Worm (Caenorhabditis elegans): ENCODE data around the gene srw-23.

Gene srw-23

DNA sequence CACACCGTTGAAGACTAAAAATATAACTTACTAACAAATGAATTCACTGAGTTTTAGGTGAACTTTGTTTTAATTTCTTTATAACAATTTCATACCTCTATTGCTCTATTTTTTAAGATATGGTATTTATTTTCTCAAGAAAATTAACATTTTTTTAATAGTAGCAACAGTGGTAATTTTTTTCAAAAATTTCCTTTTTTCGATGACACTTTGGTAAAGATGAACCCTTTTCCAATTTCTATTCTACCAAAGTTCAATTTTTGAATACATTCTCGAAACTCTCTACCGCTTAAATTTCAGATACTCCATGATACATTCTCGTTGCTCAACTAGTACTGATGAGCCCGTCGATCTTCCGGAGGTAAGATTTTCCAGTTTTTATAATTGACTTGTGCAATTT, 38.2 kb downstream of the srw-23 start, which contains the start of gene nhr-116:
nhr-116 (plus strand) TSS at position 301 of the 400 bp plus-strand sequence.
- TF ChIP-seq F37B4.10 (GFP tag; IDR thresholded peaks at IDR 0.05), result no peak
- TF ChIP-seq him-1 (tag; optimal IDR thresholded peaks at IDR 0.05), result no peak
- TF ChIP-seq rcor-1 (GFP tag; IDR thresholded peaks at IDR 0.05), result no peak
- TF ChIP-seq Y79H2A.3 (GFP tag; conservative IDR thresholded peaks at IDR 0.05), result no peak
- TF ChIP-seq chd-7 (tag; optimal IDR thresholded peaks at IDR 0.05), result no peak
- TF ChIP-seq F39B2.1 (GFP tag; IDR thresholded peaks at IDR 0.05), result no peak
- TF ChIP-seq efl-1 (GFP tag; optimal IDR thresholded peaks at IDR 0.05), result no peak
- TF ChIP-seq ceh-58 (GFP tag; IDR thresholded peaks at IDR 0.05), result no peak
- no peak for TF ChIP-seq hlh-26 (GFP tag; conservative IDR thresholded peaks at IDR 0.05)
- no peak for TF ChIP-seq ceh-100 (GFP tag; IDR thresholded peaks at IDR 0.05)
- no peak for TF ChIP-seq F52B5.7 (tag; optimal IDR thresholded peaks at IDR 0.05)
- no peak for TF ChIP-seq nhr-120 (GFP tag; IDR thresholded peaks at IDR 0.05)

DNA sequence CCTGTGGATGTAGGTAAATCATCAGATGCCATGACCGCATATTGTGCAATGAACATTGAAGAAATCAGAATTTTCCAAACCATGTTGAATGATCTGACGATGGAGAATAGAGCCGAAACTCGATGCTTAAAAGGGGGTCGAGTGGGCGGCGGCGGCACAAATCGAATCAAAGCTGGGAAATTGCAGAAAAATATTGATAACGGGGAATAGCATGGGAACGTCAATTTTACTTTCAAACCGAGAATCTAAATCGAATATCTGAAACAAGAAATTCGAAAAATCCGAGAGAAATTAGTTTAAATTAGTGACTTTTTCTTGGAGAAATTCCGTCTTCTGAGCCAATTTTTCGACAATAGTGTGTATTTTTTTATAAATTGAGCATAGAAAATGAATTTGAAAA, 42.3 kb downstream of the srw-23 start, which contains the start of gene F09C6.10:
F09C6.10 (minus strand) TSS at position 101 of the 400 bp plus-strand sequence.
- TF ChIP-seq ekl-4 (GFP tag; IDR thresholded peaks at IDR 0.05), result no peak
- no peak for TF ChIP-seq madf-8 (GFP tag; conservative IDR thresholded peaks at IDR 0.05)
- no peak for TF ChIP-seq egrh-3 (GFP tag; IDR thresholded peaks at IDR 0.05)
- no peak for TF ChIP-seq ztf-3 (GFP tag; optimal IDR thresholded peaks at IDR 0.05)
- no peak for TF ChIP-seq let-607 (tag; optimal IDR thresholded peaks at IDR 0.05)
- TF ChIP-seq madf-6 (GFP tag; IDR thresholded peaks at IDR 0.05), result no peak
- TF ChIP-seq C06A6.2 (GFP tag; conservative IDR thresholded peaks at IDR 0.05), result no peak
- TF ChIP-seq sea-2 (GFP tag; IDR thresholded peaks at IDR 0.05), result no peak
- TF ChIP-seq pbrm-1 (GFP tag; IDR thresholded peaks at IDR 0.05), result no peak
- no peak for TF ChIP-seq nhr-27 (tag; optimal IDR thresholded peaks at IDR 0.05)

DNA sequence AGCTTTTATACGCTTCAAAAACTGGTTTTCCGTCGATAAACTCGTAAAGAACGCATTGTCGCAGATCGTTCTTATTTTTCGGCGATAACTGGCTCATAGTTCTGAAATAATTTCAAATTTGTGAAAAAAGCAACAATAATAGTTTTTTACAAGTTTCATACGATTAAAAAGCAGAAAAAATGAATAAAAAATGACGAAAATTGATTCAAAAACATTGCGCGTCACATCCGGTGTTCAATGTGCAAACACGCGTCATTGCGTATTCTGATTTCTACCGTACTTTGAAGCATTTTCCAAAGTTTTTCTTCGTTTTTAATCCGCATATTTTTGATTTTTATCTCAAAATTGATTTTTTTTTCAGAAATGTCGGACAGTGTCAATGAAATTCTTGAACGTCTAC, 44.6 kb downstream of the srw-23 start, which contains the start of the genes fbxa-206 and Y102A5C.2:
fbxa-206 (minus strand) TSS at position 101 of the 400 bp plus-strand sequence.
Y102A5C.2 (plus strand) TSS at position 354 of the 400 bp plus-strand sequence.
- peak; percentile 73 for TF ChIP-seq lsl-1 (GFP tag; optimal IDR thresholded peaks at IDR 0.05)
- no peak for TF ChIP-seq snpc-3.4 (tag; optimal IDR thresholded peaks at IDR 0.05)

DNA sequence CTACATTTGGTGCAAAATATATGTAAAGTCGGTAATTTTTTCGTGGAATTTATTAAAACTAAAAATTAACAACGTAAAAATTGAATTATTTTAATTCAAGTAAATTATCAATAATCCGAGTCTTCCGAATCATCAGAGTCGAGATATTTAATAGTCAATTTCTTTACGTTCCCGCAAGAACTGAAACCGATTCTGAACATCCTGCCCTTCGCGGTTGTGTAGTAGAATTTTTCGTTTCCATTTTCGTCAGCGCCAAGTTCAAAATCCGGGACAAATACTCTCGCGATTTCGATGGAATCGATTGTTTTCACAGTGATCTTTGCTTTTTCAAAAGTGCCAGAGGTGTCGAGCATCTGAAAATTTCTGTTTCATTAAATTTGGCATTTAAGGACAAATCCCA, 45.9 kb downstream of the srw-23 start:
- peak; percentile 9 for TF ChIP-seq zim-3 (tag; optimal IDR thresholded peaks at IDR 0.05)
- no peak for TF ChIP-seq ceh-27 (GFP tag; optimal IDR thresholded peaks at IDR 0.05)
- 0 out of 2 replicates have a peak, but pooled peaks have one; percentile 42 for TF ChIP-seq hsf-1 (GFP tag; IDR thresholded peaks at IDR 0.05)
- TF ChIP-seq nhr-27 (tag; optimal IDR thresholded peaks at IDR 0.05), result no peak
- peak; percentile 26; the same call in 1 of the 2 replicates for TF ChIP-seq mcd-1 (GFP tag; IDR thresholded peaks at IDR 0.05)
- 0 out of 2 replicates have a peak, but pooled peaks have one; percentile 45 for TF ChIP-seq B0336.3 (GFP tag; IDR thresholded peaks at IDR 0.05)
- TF ChIP-seq F39B2.1 (GFP tag; IDR thresholded peaks at IDR 0.05), result 0 out of 2 replicates have a peak, but pooled peaks have one; percentile 36
- TF ChIP-seq snpc-1.3 (tag; optimal IDR thresholded peaks at IDR 0.05; ENCODE audit: insufficient read depth), result no peak
- TF ChIP-seq ekl-4 (GFP tag; IDR thresholded peaks at IDR 0.05), result peak; percentile 65
- no peak for TF ChIP-seq unc-130 (GFP tag; optimal IDR thresholded peaks at IDR 0.05)
- TF ChIP-seq Y95B8A.8 (GFP tag; IDR thresholded peaks at IDR 0.05), result peak; percentile 64; the same call in 1 of the 2 replicates
- peak; percentile 14 for TF ChIP-seq xnd-1 (tag; optimal IDR thresholded peaks at IDR 0.05)
- TF ChIP-seq die-1 (tag; optimal IDR thresholded peaks at IDR 0.05), result peak; percentile 21
- peak; percentile 6 for TF ChIP-seq mxl-1 (tag; optimal IDR thresholded peaks at IDR 0.05)
- TF ChIP-seq efl-1 (GFP tag; optimal IDR thresholded peaks at IDR 0.05), result peak; percentile 9
- TF ChIP-seq D2030.7 (GFP tag; IDR thresholded peaks at IDR 0.05), result peak; percentile 31; the same call in 1 of the 2 replicates
- no peak for TF ChIP-seq snpc-4 (GFP tag; optimal IDR thresholded peaks at IDR 0.05)
- TF ChIP-seq snpc-4 (tag; optimal IDR thresholded peaks at IDR 0.05), result peak in 2 of 4 experiments; percentile 7 to 50
- TF ChIP-seq F49E8.2 (tag; optimal IDR thresholded peaks at IDR 0.05; ENCODE audit: insufficient read depth), result peak; percentile 67
- TF ChIP-seq zfh-2 (GFP tag; conservative IDR thresholded peaks at IDR 0.05), result no peak
- 0 out of 2 replicates have a peak, but pooled peaks have one; percentile 32 for TF ChIP-seq lin-26 (GFP tag; IDR thresholded peaks at IDR 0.05)
- no peak for TF ChIP-seq F57A8.1 (GFP tag; optimal IDR thresholded peaks at IDR 0.05)
- TF ChIP-seq dpl-1 (GFP tag; optimal IDR thresholded peaks at IDR 0.05), result no peak
- TF ChIP-seq fkh-3 (tag; optimal IDR thresholded peaks at IDR 0.05), result no peak
